In genomic region chr3R:18297444-18298297, dm6 we compare ENCODE assay signal across 2 fruit fly cellular contexts.
A peak's percentile ranks its signal among the peaks of the same experiment; 100 is the strongest.
TF ChIP-seq lines count a peak whose summit lies in the region.

No protein-coding gene starts in this region.

TF ChIP-seq in whole organism, embryonic, 481 proteins besides CTCF, POLR2A, EP300 and RAD21 (continued from another document and continues in another):
- TF ChIP-seq Mrtf (GFP tag; IDR thresholded peaks at IDR 0.05; lab: Robert Waterston, UW) (no peak), CG17612 (GFP tag; IDR thresholded peaks at IDR 0.05; lab: Robert Waterston, UW) (no peak), CG1603 (tag; optimal IDR thresholded peaks at IDR 0.05; lab: Kevin White, UChicago) (peak; percentile 50), HmgZ (tag; optimal IDR thresholded peaks at IDR 0.05; lab: Kevin White, UChicago) (no peak), CG43689 (GFP tag; IDR thresholded peaks at IDR 0.05; lab: Robert Waterston, UW) (no peak), shn (GFP tag; optimal IDR thresholded peaks at IDR 0.05; lab: Kevin White, UChicago) (no peak), CG42726 (GFP tag; IDR thresholded peaks at IDR 0.05; lab: Robert Waterston, UW; ENCODE audit: partially characterized antibody) (no peak), nau (GFP tag; optimal IDR thresholded peaks at IDR 0.05; lab: Kevin White, UChicago) (no peak), so (GFP tag; IDR thresholded peaks at IDR 0.05; lab: Robert Waterston, UW) (no peak), CG12942 (GFP tag; optimal IDR thresholded peaks at IDR 0.05; lab: Kevin White, UChicago) (no peak), CG13775 (GFP tag; optimal IDR thresholded peaks at IDR 0.05; lab: Kevin White, UChicago) (no peak), CG17186 (GFP tag; optimal IDR thresholded peaks at IDR 0.05; lab: Kevin White, UChicago) (no peak), NC2α (GFP tag; optimal IDR thresholded peaks at IDR 0.05; lab: Kevin White, UChicago) (no peak), Fer1 (GFP tag; optimal IDR thresholded peaks at IDR 0.05; lab: Kevin White, UChicago) (no peak), pum (GFP tag; optimal IDR thresholded peaks at IDR 0.05; lab: Kevin White, UChicago) (no peak), jigr1 (GFP tag; IDR thresholded peaks at IDR 0.05; lab: Robert Waterston, UW) (no peak), CG1647 (GFP tag; optimal IDR thresholded peaks at IDR 0.05; lab: Kevin White, UChicago) (no peak), HLHmδ (GFP tag; optimal IDR thresholded peaks at IDR 0.05; lab: Kevin White, UChicago) (no peak), Nf-YC (tag; optimal IDR thresholded peaks at IDR 0.05; lab: Kevin White, UChicago) (no peak), CG32767 (GFP tag; IDR thresholded peaks at IDR 0.05; lab: Robert Waterston, UW) (no peak), CG10209 (GFP tag; optimal IDR thresholded peaks at IDR 0.05; lab: Kevin White, UChicago) (no peak), dan (GFP tag; IDR thresholded peaks at IDR 0.05; lab: Robert Waterston, UW) (no peak), run (tag; optimal IDR thresholded peaks at IDR 0.05; lab: Kevin White, UChicago) (no peak), schlank (tag; optimal IDR thresholded peaks at IDR 0.05; lab: Kevin White, UChicago) (no peak), CG11247 (GFP tag; IDR thresholded peaks at IDR 0.05; lab: Robert Waterston, UW) (no peak), fd64A (GFP tag; optimal IDR thresholded peaks at IDR 0.05; lab: Kevin White, UChicago) (no peak), nerfin-1 (tag; optimal IDR thresholded peaks at IDR 0.05; lab: Kevin White, UChicago) (no peak), row (GFP tag; IDR thresholded peaks at IDR 0.05; lab: Robert Waterston, UW) (peak; percentile 39; the same call in 2 of the 3 replicates), CG8359 (GFP tag; optimal IDR thresholded peaks at IDR 0.05; lab: Kevin White, UChicago; ENCODE audit: borderline replicate concordance) (no peak), corto (GFP tag; optimal IDR thresholded peaks at IDR 0.05; lab: Kevin White, UChicago) (no peak), CG6175 (GFP tag; IDR thresholded peaks at IDR 0.05; lab: Robert Waterston, UW) (no peak), sens-2 (GFP tag; IDR thresholded peaks at IDR 0.05; lab: Robert Waterston, UW) (no peak), fu2 (GFP tag; optimal IDR thresholded peaks at IDR 0.05; lab: Kevin White, UChicago) (no peak), CG3407 (GFP tag; optimal IDR thresholded peaks at IDR 0.05; lab: Kevin White, UChicago) (no peak), slou (GFP tag; optimal IDR thresholded peaks at IDR 0.05; lab: Kevin White, UChicago) (no peak), jumu (GFP tag; optimal IDR thresholded peaks at IDR 0.05; lab: Kevin White, UChicago) (peak; percentile 0), CG9437 (GFP tag; optimal IDR thresholded peaks at IDR 0.05; lab: Kevin White, UChicago) (no peak), Mes4 (GFP tag; optimal IDR thresholded peaks at IDR 0.05; lab: Kevin White, UChicago) (peak; percentile 5), CG9876 (GFP tag; optimal IDR thresholded peaks at IDR 0.05; lab: Kevin White, UChicago) (no peak), tap (tag; optimal IDR thresholded peaks at IDR 0.05; lab: Kevin White, UChicago) (no peak), E2f2 (GFP tag; IDR thresholded peaks at IDR 0.05; lab: Robert Waterston, UW) (no peak), ATbp (GFP tag; optimal IDR thresholded peaks at IDR 0.05; lab: Kevin White, UChicago) (peak; percentile 13), MESR4 (GFP tag; optimal IDR thresholded peaks at IDR 0.05; lab: Kevin White, UChicago) (no peak), cg (GFP tag; optimal IDR thresholded peaks at IDR 0.05; lab: Kevin White, UChicago) (no peak), CG11504 (tag; optimal IDR thresholded peaks at IDR 0.05; lab: Kevin White, UChicago) (peak; percentile 1), CG30431 (GFP tag; optimal IDR thresholded peaks at IDR 0.05; lab: Kevin White, UChicago) (no peak), Six4 (GFP tag; optimal IDR thresholded peaks at IDR 0.05; lab: Kevin White, UChicago) (no peak), Atf3 (GFP tag; optimal IDR thresholded peaks at IDR 0.05; lab: Kevin White, UChicago) (no peak), CG11560 (tag; IDR thresholded peaks at IDR 0.05; lab: Robert Waterston, UW) (no peak), CG17328 (GFP tag; IDR thresholded peaks at IDR 0.05; lab: Robert Waterston, UW) (0 out of 2 replicates have a peak, but pooled peaks have one; percentile 27), CG10321 (GFP tag; IDR thresholded peaks at IDR 0.05; lab: Robert Waterston, UW) (no peak), rib (GFP tag; IDR thresholded peaks at IDR 0.05; lab: Robert Waterston, UW) (no peak), Dip2 (GFP tag; IDR thresholded peaks at IDR 0.05; lab: Robert Waterston, UW) (no peak), sr (GFP tag; IDR thresholded peaks at IDR 0.05; lab: Robert Waterston, UW) (no peak; the same call in 2 of the 3 replicates), pho (GFP tag; optimal IDR thresholded peaks at IDR 0.05; lab: Kevin White, UChicago) (peak; percentile 10), lmd (GFP tag; IDR thresholded peaks at IDR 0.05; lab: Robert Waterston, UW) (0 out of 2 replicates have a peak, but pooled peaks have one; percentile 10), eyg (GFP tag; optimal IDR thresholded peaks at IDR 0.05; lab: Kevin White, UChicago) (peak; percentile 2), ind (GFP tag; optimal IDR thresholded peaks at IDR 0.05; lab: Kevin White, UChicago) (no peak), Camta (GFP tag; optimal IDR thresholded peaks at IDR 0.05; lab: Kevin White, UChicago) (no peak), tio (GFP tag; optimal IDR thresholded peaks at IDR 0.05; lab: Kevin White, UChicago) (no peak), sob (GFP tag; IDR thresholded peaks at IDR 0.05; lab: Robert Waterston, UW) (no peak), CG16779 (GFP tag; IDR thresholded peaks at IDR 0.05; lab: Robert Waterston, UW) (no peak), ci (GFP tag; IDR thresholded peaks at IDR 0.05; lab: Robert Waterston, UW) (no peak), CG9817 (tag; optimal IDR thresholded peaks at IDR 0.05; lab: Kevin White, UChicago) (no peak), CG31388 (GFP tag; optimal IDR thresholded peaks at IDR 0.05; lab: Kevin White, UChicago) (no peak), CG17361 (GFP tag; IDR thresholded peaks at IDR 0.05; lab: Robert Waterston, UW) (0 out of 3 replicates have a peak, but pooled peaks have one; percentile 16), CG11093 (GFP tag; IDR thresholded peaks at IDR 0.05; lab: Robert Waterston, UW) (no peak), hth (optimal IDR thresholded peaks at IDR 0.05; lab: Kevin White, UChicago) (no peak), Dfd (GFP tag; optimal IDR thresholded peaks at IDR 0.05; lab: Kevin White, UChicago) (no peak), CG4328 (GFP tag; optimal IDR thresholded peaks at IDR 0.05; lab: Kevin White, UChicago) (no peak)

TF ChIP-seq in whole organism, prepupa, 60 proteins besides CTCF, POLR2A, EP300 and RAD21 (continued from another document):
- TF ChIP-seq Ets21C (GFP tag; optimal IDR thresholded peaks at IDR 0.05; lab: Kevin White, UChicago): no peak
- TF ChIP-seq CG6854 (GFP tag; optimal IDR thresholded peaks at IDR 0.05; lab: Kevin White, UChicago): no peak
- peak; percentile 13 for TF ChIP-seq CG3032 (tag; optimal IDR thresholded peaks at IDR 0.05; lab: Kevin White, UChicago)
- no peak for TF ChIP-seq CG16779 (tag; optimal IDR thresholded peaks at IDR 0.05; lab: Kevin White, UChicago)
- no peak for TF ChIP-seq CG1621 (tag; optimal IDR thresholded peaks at IDR 0.05; lab: Kevin White, UChicago)
- TF ChIP-seq CG11902 (GFP tag; optimal IDR thresholded peaks at IDR 0.05; lab: Kevin White, UChicago): no peak
- peak; percentile 58; the same call in 2 of the 3 replicates for TF ChIP-seq eg (GFP tag; IDR thresholded peaks at IDR 0.05; lab: Robert Waterston, UW)
- TF ChIP-seq CG8119 (GFP tag; IDR thresholded peaks at IDR 0.05; lab: Robert Waterston, UW): peak; percentile 42; the same call in 1 of the 3 replicates
- TF ChIP-seq lz (GFP tag; optimal IDR thresholded peaks at IDR 0.05; lab: Kevin White, UChicago): no peak
- TF ChIP-seq Gug (GFP tag; IDR thresholded peaks at IDR 0.05; lab: Robert Waterston, UW): peak; percentile 41; the same call in 1 of the 2 replicates
- peak; percentile 6 for TF ChIP-seq fd59A (GFP tag; optimal IDR thresholded peaks at IDR 0.05; lab: Kevin White, UChicago)
- peak; percentile 12 for TF ChIP-seq CG31627 (GFP tag; optimal IDR thresholded peaks at IDR 0.05; lab: Kevin White, UChicago)
- no peak for TF ChIP-seq Smox (GFP tag; optimal IDR thresholded peaks at IDR 0.05; lab: Kevin White, UChicago)
- peak; percentile 12 for TF ChIP-seq acj6 (GFP tag; optimal IDR thresholded peaks at IDR 0.05; lab: Kevin White, UChicago)
- TF ChIP-seq pdm3 (GFP tag; optimal IDR thresholded peaks at IDR 0.05; lab: Kevin White, UChicago): no peak
- TF ChIP-seq CG10669 (GFP tag; optimal IDR thresholded peaks at IDR 0.05; lab: Kevin White, UChicago): peak; percentile 26
- peak; percentile 17 for TF ChIP-seq CG6276 (GFP tag; optimal IDR thresholded peaks at IDR 0.05; lab: Kevin White, UChicago)
- TF ChIP-seq Hr39 (GFP tag; optimal IDR thresholded peaks at IDR 0.05; lab: Kevin White, UChicago): no peak
- peak; percentile 46 for TF ChIP-seq CG10631 (GFP tag; optimal IDR thresholded peaks at IDR 0.05; lab: Kevin White, UChicago)
- peak; percentile 47; the same call in 1 of the 2 replicates for TF ChIP-seq CG15336 (GFP tag; IDR thresholded peaks at IDR 0.05; lab: Robert Waterston, UW)
- TF ChIP-seq OdsH (GFP tag; optimal IDR thresholded peaks at IDR 0.05; lab: Kevin White, UChicago): peak; percentile 44
- TF ChIP-seq Sox102F (GFP tag; optimal IDR thresholded peaks at IDR 0.05; lab: Kevin White, UChicago): no peak
- TF ChIP-seq Hr4 (GFP tag; optimal IDR thresholded peaks at IDR 0.05; lab: Kevin White, UChicago): peak; percentile 47
- TF ChIP-seq fkh (GFP tag; optimal IDR thresholded peaks at IDR 0.05; lab: Kevin White, UChicago): peak; percentile 52
- no peak for TF ChIP-seq Lpt (GFP tag; optimal IDR thresholded peaks at IDR 0.05; lab: Kevin White, UChicago)
- peak; percentile 18 for TF ChIP-seq CG8632 (GFP tag; optimal IDR thresholded peaks at IDR 0.05; lab: Kevin White, UChicago)
- TF ChIP-seq Ets96B (tag; optimal IDR thresholded peaks at IDR 0.05; lab: Kevin White, UChicago): no peak
- no peak for TF ChIP-seq net (GFP tag; optimal IDR thresholded peaks at IDR 0.05; lab: Kevin White, UChicago)
- no peak for TF ChIP-seq topi (GFP tag; optimal IDR thresholded peaks at IDR 0.05; lab: Kevin White, UChicago)
- peak; percentile 37 for TF ChIP-seq Sox14 (GFP tag; optimal IDR thresholded peaks at IDR 0.05; lab: Kevin White, UChicago)
- peak; percentile 31 for TF ChIP-seq dac (GFP tag; optimal IDR thresholded peaks at IDR 0.05; lab: Kevin White, UChicago)
- no peak for TF ChIP-seq vri (GFP tag; optimal IDR thresholded peaks at IDR 0.05; lab: Kevin White, UChicago)
- peak; percentile 22 for TF ChIP-seq Eip75B (GFP tag; optimal IDR thresholded peaks at IDR 0.05; lab: Kevin White, UChicago)
- TF ChIP-seq Met (GFP tag; optimal IDR thresholded peaks at IDR 0.05; lab: Kevin White, UChicago): no peak
- peak; percentile 33; the same call in 1 of the 2 replicates for TF ChIP-seq CG11294 (GFP tag; IDR thresholded peaks at IDR 0.05; lab: Robert Waterston, UW)
- TF ChIP-seq dsx (GFP tag; optimal IDR thresholded peaks at IDR 0.05; lab: Kevin White, UChicago; ENCODE audit: poor library complexity, severe bottlenecking): no peak
- TF ChIP-seq achi (GFP tag; optimal IDR thresholded peaks at IDR 0.05; lab: Kevin White, UChicago): peak; percentile 56
